Worm (Caenorhabditis elegans): ENCODE results near the gene tub-1.

DNA sequence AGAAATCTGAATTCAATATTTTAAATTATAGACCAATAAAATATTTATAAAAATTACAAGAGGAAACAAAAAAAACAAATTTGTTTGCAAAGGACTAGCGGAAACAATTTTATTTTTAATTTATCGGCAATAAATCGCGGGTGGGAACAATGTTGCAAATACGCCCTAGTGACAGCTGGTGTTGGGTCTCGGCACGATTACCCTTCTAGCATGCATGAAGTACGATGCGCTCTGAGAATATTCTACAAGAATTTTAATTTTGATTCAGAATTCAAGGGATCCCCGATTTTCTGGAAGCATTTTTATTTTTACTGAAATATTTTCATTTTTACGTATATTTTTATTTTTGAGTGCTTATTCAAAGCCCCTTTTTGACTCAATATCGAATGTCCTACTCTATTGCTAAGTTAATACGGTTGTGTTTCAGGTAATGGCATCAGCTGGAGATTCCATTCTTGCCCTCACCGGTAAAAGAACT, 28.3 kb upstream of the tub-1 start, which contains the start of the genes mig-5 and cct-1:
- peak; percentile 28 for TF ChIP-seq Y22D7AL.16 (tag; optimal IDR thresholded peaks at IDR 0.05)
- TF ChIP-seq ttx-3 (tag; optimal IDR thresholded peaks at IDR 0.05), result no peak
- TF ChIP-seq tbx-2 (tag; optimal IDR thresholded peaks at IDR 0.05), result peak; percentile 69
- TF ChIP-seq lin-11 (tag; optimal IDR thresholded peaks at IDR 0.05), result no peak
- TF ChIP-seq ceh-9 (tag; optimal IDR thresholded peaks at IDR 0.05), result no peak
- TF ChIP-seq unc-55 (GFP tag; optimal IDR thresholded peaks at IDR 0.05), result peak; percentile 86
- TF ChIP-seq elt-4 (tag; optimal IDR thresholded peaks at IDR 0.05), result no peak
- peak; percentile 5 for TF ChIP-seq F13H6.1 (tag; optimal IDR thresholded peaks at IDR 0.05)
- TF ChIP-seq nhr-11 (tag; optimal IDR thresholded peaks at IDR 0.05), result no peak
- TF ChIP-seq unc-86 (tag; optimal IDR thresholded peaks at IDR 0.05), result peak; percentile 66
- peak; percentile 60 for TF ChIP-seq hlh-8 (tag; optimal IDR thresholded peaks at IDR 0.05)

Data from whole organism, late embryonic.